Fruit fly (Drosophila melanogaster) whole organism, embryonic: Measurements from ENCODE around the gene Miga.
A peak's percentile ranks its signal among the peaks of the same experiment; 100 is the strongest.

ENCODE experiments used
- Asciz ChIP-seq: fragments of 200-800 bp; sonication (Bioruptor generic); optimal IDR thresholded peaks from 2 replicates; lab custom pipeline; 2017; ENCODE audit warnings: missing biosample characterization, mild to moderate bottlenecking, missing genetic modification characterization, missing genetic modification reagents
- B-H1 ChIP-seq: fragments of 200-800 bp; sonication (Bioruptor generic); IDR thresholded peaks from 3 replicates; pipeline ENCODE4 v1.3.6; 2022; ENCODE audit warnings: missing biosample characterization, missing genetic modification characterization
- CG10209 ChIP-seq: fragments of 200-800 bp; sonication (Bioruptor generic); optimal IDR thresholded peaks from 3 replicates; lab custom pipeline; 2017; ENCODE audit warnings: missing biosample characterization, mild to moderate bottlenecking, missing genetic modification characterization, missing genetic modification reagents
- CG10321 ChIP-seq: fragments of 200-800 bp; sonication (Bioruptor generic); IDR thresholded peaks from 2 replicates; pipeline ENCODE4 v1.3.6; 2022; ENCODE audit warnings: missing biosample characterization, missing genetic modification characterization
- CG10366 ChIP-seq: fragments of 200-800 bp; sonication (Bioruptor generic); IDR thresholded peaks from 2 replicates; pipeline ENCODE4 v1.3.6; 2022; ENCODE audit warnings: missing biosample characterization, missing genetic modification characterization
- CG11504 ChIP-seq: fragments of 200-800 bp; sonication (Bioruptor generic); optimal IDR thresholded peaks from 3 replicates; lab custom pipeline; 2019; ENCODE audit warnings: missing biosample characterization, mild to moderate bottlenecking, missing genetic modification characterization, moderate library complexity
- CG11696 ChIP-seq: fragments of 200-800 bp; sonication (Bioruptor generic); IDR thresholded peaks from 2 replicates; pipeline ENCODE4 v1.3.6; 2022; ENCODE audit warnings: missing biosample characterization, missing genetic modification characterization
- CG12391 ChIP-seq: fragments of 200-800 bp; sonication (Bioruptor generic); optimal IDR thresholded peaks from 3 replicates; lab custom pipeline; 2018; ENCODE audit warnings: missing biosample characterization, mild to moderate bottlenecking, missing genetic modification characterization, moderate library complexity
- CG13424 ChIP-seq: fragments of 200-800 bp; sonication (Bioruptor generic); optimal IDR thresholded peaks from 2 replicates; lab custom pipeline; 2019; ENCODE audit warnings: missing biosample characterization, mild to moderate bottlenecking, missing genetic modification characterization, moderate library complexity
- CG17385 ChIP-seq: fragments of 200-800 bp; sonication (Bioruptor generic); optimal IDR thresholded peaks from 3 replicates; lab custom pipeline; 2018; ENCODE audit warnings: missing biosample characterization, mild to moderate bottlenecking, missing genetic modification characterization
- CG2199 ChIP-seq: fragments of 200-800 bp; sonication (Bioruptor generic); IDR thresholded peaks from 3 replicates; pipeline ENCODE4 v1.3.6; 2022; ENCODE audit warnings: missing biosample characterization, missing genetic modification characterization
- CG2889 ChIP-seq: fragments of 200-800 bp; sonication (Bioruptor generic); IDR thresholded peaks from 3 replicates; pipeline ENCODE4 v1.3.6; 2022; ENCODE audit warnings: missing biosample characterization, missing genetic modification characterization
- CG30403 ChIP-seq: fragments of 200-800 bp; sonication (Bioruptor generic); optimal IDR thresholded peaks from 3 replicates; lab custom pipeline; 2016; ENCODE audit warnings: missing biosample characterization, missing genetic modification characterization
- CG31441 ChIP-seq: fragments of 200-800 bp; sonication (Bioruptor generic); IDR thresholded peaks from 2 replicates; pipeline ENCODE4 v1.3.6; 2022; ENCODE audit warnings: missing biosample characterization, missing genetic modification characterization
- CG3838 ChIP-seq: fragments of 200-800 bp; sonication (Bioruptor generic); optimal IDR thresholded peaks from 3 replicates; lab custom pipeline; 2016; ENCODE audit warnings: missing biosample characterization, missing genetic modification characterization
- CG4820 ChIP-seq: fragments of 200-800 bp; sonication (Bioruptor generic); optimal IDR thresholded peaks from 3 replicates; lab custom pipeline; 2016; ENCODE audit warnings: missing biosample characterization, missing genetic modification characterization
- CG9215 ChIP-seq: fragments of 200-800 bp; sonication (Bioruptor generic); IDR thresholded peaks from 2 replicates; pipeline ENCODE4 v1.3.6; 2022; ENCODE audit warnings: missing biosample characterization, missing genetic modification characterization
- Camta ChIP-seq: fragments of 200-800 bp; sonication (Bioruptor generic); optimal IDR thresholded peaks from 2 replicates; lab custom pipeline; 2016; ENCODE audit warnings: missing biosample characterization, missing genetic modification characterization
- D19A ChIP-seq: fragments of 200-800 bp; optimal IDR thresholded peaks from 3 replicates; lab custom pipeline; 2019; ENCODE audit warnings: missing biosample characterization, mild to moderate bottlenecking, missing genetic modification characterization, moderate library complexity
- Ets65A ChIP-seq: fragments of 200-800 bp; sonication (Bioruptor generic); peaks from one replicate; lab custom pipeline; 2016; ENCODE audit warnings: missing biosample characterization, missing genetic modification characterization
- MTF-1 ChIP-seq: fragments of 200-800 bp; sonication (Bioruptor generic); optimal IDR thresholded peaks from 2 replicates; lab custom pipeline; 2018; ENCODE audit warnings: missing biosample characterization, mild to moderate bottlenecking, missing genetic modification characterization, borderline replicate concordance
- Med ChIP-seq: fragments of 200-800 bp; sonication (Bioruptor generic); peaks from one replicate; lab custom pipeline; 2016; ENCODE audit warnings: missing biosample characterization, missing genetic modification characterization, mild to moderate bottlenecking, inconsistent platforms, moderate library complexity
- Ptx1 ChIP-seq: fragments of 200-800 bp; sonication (Bioruptor generic); IDR thresholded peaks from 2 replicates; pipeline ENCODE4 v1.3.6; 2022; ENCODE audit warnings: missing biosample characterization, missing genetic modification characterization
- crp ChIP-seq, 2 experiments: fragments of 200-800 bp; sonication (Bioruptor generic); optimal IDR thresholded peaks; 2 replicates in 1 of 2; 3 replicates in 1 of 2; lab custom pipeline; 2017; ENCODE audit warnings: missing biosample characterization in 2 of 2, missing genetic modification characterization in 2 of 2, mild to moderate bottlenecking in 1 of 2, moderate library complexity in 1 of 2
- dmrt99B ChIP-seq: fragments of 200-800 bp; sonication (Bioruptor generic); optimal IDR thresholded peaks from 2 replicates; lab custom pipeline; 2018; ENCODE audit warnings: missing biosample characterization, mild to moderate bottlenecking, missing genetic modification characterization, moderate library complexity
- fu2 ChIP-seq: fragments of 200-800 bp; sonication (Bioruptor generic); optimal IDR thresholded peaks from 2 replicates; lab custom pipeline; 2016; ENCODE audit warnings: missing biosample characterization, missing genetic modification characterization
- hbn ChIP-seq: fragments of 200-800 bp; sonication (Bioruptor generic); IDR thresholded peaks from 2 replicates; pipeline ENCODE4 v1.3.6; 2022; ENCODE audit warnings: missing biosample characterization, missing genetic modification characterization; ENCODE audit not compliant: partially characterized antibody
- mld ChIP-seq: fragments of 200-800 bp; sonication (Bioruptor generic); IDR thresholded peaks from 3 replicates; pipeline ENCODE4 v1.3.6; 2022; ENCODE audit warnings: missing biosample characterization, missing genetic modification characterization; ENCODE audit not compliant: partially characterized antibody
- nom ChIP-seq: fragments of 200-800 bp; sonication (Bioruptor generic); optimal IDR thresholded peaks from 2 replicates; lab custom pipeline; 2017; ENCODE audit warnings: missing biosample characterization, missing genetic modification characterization, mild to moderate bottlenecking, moderate library complexity, missing genetic modification reagents
- org-1 ChIP-seq: fragments of 200-800 bp; sonication (Bioruptor generic); optimal IDR thresholded peaks from 2 replicates; lab custom pipeline; 2017; ENCODE audit warnings: missing biosample characterization, missing genetic modification characterization
- pita ChIP-seq: fragments of 200-800 bp; sonication (Bioruptor generic); optimal IDR thresholded peaks from 2 replicates; lab custom pipeline; 2017; ENCODE audit warnings: missing biosample characterization, mild to moderate bottlenecking, missing genetic modification characterization
- pros ChIP-seq: fragments of 200-800 bp; sonication (Bioruptor generic); optimal IDR thresholded peaks from 3 replicates; lab custom pipeline; 2019; ENCODE audit warnings: missing biosample characterization, mild to moderate bottlenecking, missing genetic modification characterization, moderate library complexity
- pum ChIP-seq: fragments of 200-800 bp; sonication (Bioruptor generic); optimal IDR thresholded peaks from 2 replicates; lab custom pipeline; 2016; ENCODE audit warnings: missing biosample characterization, missing genetic modification characterization
- sens ChIP-seq: fragments of 200-800 bp; sonication (Bioruptor generic); peaks from one replicate; lab custom pipeline; 2016; ENCODE audit warnings: missing biosample characterization, missing genetic modification characterization
- sr ChIP-seq: fragments of 200-800 bp; sonication (Bioruptor generic); IDR thresholded peaks from 3 replicates; pipeline ENCODE4 v1.3.6; 2022; ENCODE audit warnings: missing biosample characterization, missing genetic modification characterization
- stc ChIP-seq: fragments of 200-800 bp; sonication (Bioruptor generic); IDR thresholded peaks from 2 replicates; pipeline ENCODE4 v1.3.6; 2022; ENCODE audit warnings: missing biosample characterization, missing genetic modification characterization
- tap ChIP-seq: fragments of 200-800 bp; optimal IDR thresholded peaks from 3 replicates; lab custom pipeline; 2019; ENCODE audit warnings: missing biosample characterization, mild to moderate bottlenecking, missing genetic modification characterization, moderate library complexity
- tin ChIP-seq: fragments of 200-800 bp; sonication (Bioruptor generic); optimal IDR thresholded peaks from 3 replicates; lab custom pipeline; 2016; ENCODE audit warnings: missing biosample characterization, missing genetic modification characterization
- zf30C ChIP-seq: fragments of 200-800 bp; sonication (Bioruptor generic); optimal IDR thresholded peaks from 3 replicates; lab custom pipeline; 2018; ENCODE audit warnings: missing biosample characterization, mild to moderate bottlenecking, missing genetic modification characterization

The Miga gene

dm6 chrX:8416956-8417355 lies 20.7 kb downstream of the Miga start (continued):
- TF ChIP-seq mld (GFP tag; lab: Robert Waterston, UW), result no peak
- TF ChIP-seq sr (GFP tag; lab: Robert Waterston, UW), result no peak
- no peak for TF ChIP-seq nom
- no peak for TF ChIP-seq CG2889 (GFP tag; lab: Robert Waterston, UW)
- peak; percentile 7 for TF ChIP-seq CG30403
- TF ChIP-seq pita (GFP tag; lab: Kevin White, UChicago), result no peak
- no peak for TF ChIP-seq MTF-1 (GFP tag; lab: Kevin White, UChicago)
- TF ChIP-seq Camta, result peak; percentile 60

dm6 chrX:8416209-8416608 lies 21.4 kb downstream of the Miga start:
- TF ChIP-seq Med (peak; percentile 13), CG4820 (GFP tag; lab: Kevin White, UChicago) (no peak), Asciz (GFP tag; lab: Kevin White, UChicago) (no peak), org-1 (GFP tag; lab: Kevin White, UChicago) (no peak), CG9215 (GFP tag; lab: Robert Waterston, UW) (no peak), CG13424 (no peak), fu2 (GFP tag; lab: Kevin White, UChicago) (no peak), D19A (tag; lab: Kevin White, UChicago) (peak; percentile 39), CG3838 (no peak), CG10209 (no peak), CG12391 (tag; lab: Kevin White, UChicago) (no peak), crp (GFP tag; optimal IDR thresholded peaks at IDR 0.05; lab: Kevin White, UChicago) (peak in 1 of 2 experiments; percentile 28), CG10321 (no peak), CG17385 (GFP tag; lab: Kevin White, UChicago) (peak; percentile 45), CG10366 (GFP tag; lab: Robert Waterston, UW) (no peak), B-H1 (no peak), stc (GFP tag; lab: Robert Waterston, UW) (no peak), pum (GFP tag; lab: Kevin White, UChicago) (no peak), tap (no peak), pros (GFP tag; lab: Kevin White, UChicago) (peak; percentile 78), sens (GFP tag; lab: Kevin White, UChicago) (peak; percentile 27), CG31441 (GFP tag; lab: Robert Waterston, UW) (no peak), zf30C (peak; percentile 57), dmrt99B (tag; lab: Kevin White, UChicago) (no peak), CG2199 (GFP tag; lab: Robert Waterston, UW) (no peak)

- peak; percentile 12 for TF ChIP-seq Med
- peak; percentile 25 for TF ChIP-seq Ets65A (GFP tag; lab: Kevin White, UChicago)
- peak; percentile 56; the same call in 1 of the 2 replicates for TF ChIP-seq CG11696
- peak; percentile 79 for TF ChIP-seq sens (GFP tag; lab: Kevin White, UChicago)
- 0 out of 2 replicates have a peak, but pooled peaks have one; percentile 19 for TF ChIP-seq Ptx1 (GFP tag; lab: Robert Waterston, UW)
- TF ChIP-seq CG11504, result peak; percentile 5
- TF ChIP-seq hbn (GFP tag; lab: Robert Waterston, UW), result no peak
- no peak for TF ChIP-seq tin
Observed at dm6 chrX:8415605-8416004, 22.0 kb downstream of the Miga start.
